Fruit fly (Drosophila melanogaster) whole organism, prepupa: ENCODE data around the gene Sgt.
A peak's percentile ranks its signal among the peaks of the same experiment; 100 is the strongest.

Source experiments
- Blimp-1 ChIP-seq: fragments of 200-800 bp; sonication (Bioruptor generic); optimal IDR thresholded peaks from 3 replicates; lab custom pipeline; 2017; ENCODE audit warnings: missing biosample characterization, missing genetic modification characterization, mild to moderate bottlenecking, moderate library complexity, missing genetic modification reagents
- CG10631 ChIP-seq: fragments of 200-800 bp; sonication (Bioruptor generic); optimal IDR thresholded peaks from 2 replicates; lab custom pipeline; 2016; ENCODE audit warnings: missing biosample characterization, missing genetic modification characterization
- CG10669 ChIP-seq: fragments of 200-800 bp; sonication (Bioruptor generic); optimal IDR thresholded peaks from 3 replicates; lab custom pipeline; 2018; ENCODE audit warnings: missing biosample characterization, mild to moderate bottlenecking, missing genetic modification characterization, moderate library complexity
- CG11762 ChIP-seq: fragments of 200-800 bp; sonication (Bioruptor generic); optimal IDR thresholded peaks from 3 replicates; lab custom pipeline; 2016; ENCODE audit warnings: missing biosample characterization, missing genetic modification characterization; ENCODE audit not compliant: insufficient read depth
- CG11902 ChIP-seq: fragments of 200-800 bp; sonication (Bioruptor generic); optimal IDR thresholded peaks from 3 replicates; lab custom pipeline; 2016; ENCODE audit warnings: missing biosample characterization, missing genetic modification characterization
- CG1621 ChIP-seq: fragments of 200-800 bp; sonication (Bioruptor generic); optimal IDR thresholded peaks from 3 replicates; lab custom pipeline; 2018; ENCODE audit warnings: missing biosample characterization, mild to moderate bottlenecking, missing genetic modification characterization
- CG16779 ChIP-seq: fragments of 200-800 bp; sonication (Bioruptor generic); optimal IDR thresholded peaks from 3 replicates; lab custom pipeline; 2017; ENCODE audit warnings: missing biosample characterization, mild to moderate bottlenecking, missing genetic modification characterization
- CG31627 ChIP-seq: fragments of 200-800 bp; sonication (Bioruptor generic); optimal IDR thresholded peaks from 3 replicates; lab custom pipeline; 2016; ENCODE audit warnings: missing biosample characterization, missing genetic modification characterization
- CG3919 ChIP-seq: fragments of 200-800 bp; sonication (Bioruptor generic); optimal IDR thresholded peaks from 3 replicates; lab custom pipeline; 2016; ENCODE audit warnings: missing biosample characterization, missing genetic modification characterization
- CG4318 ChIP-seq: fragments of 200-800 bp; sonication (Bioruptor generic); optimal IDR thresholded peaks from 3 replicates; lab custom pipeline; 2017; ENCODE audit warnings: missing biosample characterization, mild to moderate bottlenecking, missing genetic modification characterization
- CG6163 ChIP-seq: fragments of 200-800 bp; sonication (Bioruptor generic); IDR thresholded peaks from 3 replicates; pipeline ENCODE4 v1.3.6; 2022; ENCODE audit warnings: missing biosample characterization, missing genetic modification characterization
- CG6276 ChIP-seq: fragments of 200-800 bp; sonication (Bioruptor generic); optimal IDR thresholded peaks from 2 replicates; lab custom pipeline; 2017; ENCODE audit warnings: missing biosample characterization, mild to moderate bottlenecking, missing genetic modification characterization
- CG6792 ChIP-seq: fragments of 200-800 bp; sonication (Bioruptor generic); optimal IDR thresholded peaks from 3 replicates; lab custom pipeline; 2016; ENCODE audit warnings: missing biosample characterization, missing genetic modification characterization
- CG6808 ChIP-seq: fragments of 200-800 bp; sonication (Bioruptor generic); optimal IDR thresholded peaks from 3 replicates; lab custom pipeline; 2017; ENCODE audit warnings: missing biosample characterization, missing genetic modification characterization, mild to moderate bottlenecking, moderate library complexity, missing genetic modification reagents
- CG6854 ChIP-seq: fragments of 200-800 bp; sonication (Bioruptor generic); optimal IDR thresholded peaks from 2 replicates; lab custom pipeline; 2017; ENCODE audit warnings: missing biosample characterization, mild to moderate bottlenecking, missing genetic modification characterization
- CG7368 ChIP-seq: fragments of 200-800 bp; sonication (Bioruptor generic); optimal IDR thresholded peaks from 3 replicates; lab custom pipeline; 2016; ENCODE audit warnings: missing biosample characterization, missing genetic modification characterization
- CG8119 ChIP-seq: fragments of 200-800 bp; sonication (Bioruptor generic); IDR thresholded peaks from 3 replicates; pipeline ENCODE4 v1.3.6; 2022; ENCODE audit warnings: missing biosample characterization, missing genetic modification characterization
- CG8319 ChIP-seq: fragments of 200-800 bp; sonication (Bioruptor generic); optimal IDR thresholded peaks from 3 replicates; lab custom pipeline; 2016; ENCODE audit warnings: missing biosample characterization, missing genetic modification characterization
- CG8632 ChIP-seq: fragments of 200-800 bp; sonication (Bioruptor generic); optimal IDR thresholded peaks from 3 replicates; lab custom pipeline; 2016; ENCODE audit warnings: missing biosample characterization, missing genetic modification characterization
- CG9139 ChIP-seq: fragments of 200-800 bp; sonication (Bioruptor generic); optimal IDR thresholded peaks from 3 replicates; lab custom pipeline; 2017; ENCODE audit warnings: missing biosample characterization, mild to moderate bottlenecking, missing genetic modification characterization
- Eip75B ChIP-seq: fragments of 200-800 bp; sonication (Bioruptor generic); optimal IDR thresholded peaks from 3 replicates; lab custom pipeline; 2016; ENCODE audit warnings: missing biosample characterization, missing genetic modification characterization
- Eip78C ChIP-seq: fragments of 200-800 bp; sonication (Bioruptor generic); peaks from one replicate; lab custom pipeline; 2016; ENCODE audit warnings: missing biosample characterization, missing genetic modification characterization
- Eip93F ChIP-seq: fragments of 200-800 bp; sonication (Bioruptor generic); optimal IDR thresholded peaks from 2 replicates; lab custom pipeline; 2016; ENCODE audit warnings: missing biosample characterization, mild to moderate bottlenecking, missing genetic modification characterization
- Ets21C ChIP-seq: fragments of 200-800 bp; sonication (Bioruptor generic); optimal IDR thresholded peaks from 3 replicates; lab custom pipeline; 2016; ENCODE audit warnings: missing biosample characterization, missing genetic modification characterization
- Ets96B ChIP-seq: fragments of 200-800 bp; optimal IDR thresholded peaks from 2 replicates; lab custom pipeline; 2019; ENCODE audit warnings: missing biosample characterization, mild to moderate bottlenecking, missing genetic modification characterization, moderate library complexity
- Hr39 ChIP-seq: fragments of 200-800 bp; sonication (Bioruptor generic); optimal IDR thresholded peaks from 2 replicates; lab custom pipeline; 2016; ENCODE audit warnings: missing biosample characterization, missing genetic modification characterization
- Lpt ChIP-seq: fragments of 200-800 bp; sonication (Bioruptor generic); optimal IDR thresholded peaks from 3 replicates; lab custom pipeline; 2016; ENCODE audit warnings: missing biosample characterization, missing genetic modification characterization
- Met ChIP-seq: fragments of 200-800 bp; sonication (Bioruptor generic); optimal IDR thresholded peaks from 3 replicates; lab custom pipeline; 2016; ENCODE audit warnings: missing biosample characterization, missing genetic modification characterization
- OdsH ChIP-seq: fragments of 200-800 bp; sonication (Bioruptor generic); optimal IDR thresholded peaks from 3 replicates; lab custom pipeline; 2016; ENCODE audit warnings: missing biosample characterization, missing genetic modification characterization
- Smox ChIP-seq: fragments of 200-800 bp; sonication (Bioruptor generic); optimal IDR thresholded peaks from 3 replicates; lab custom pipeline; 2016; ENCODE audit warnings: missing biosample characterization, missing genetic modification characterization
- Sox102F ChIP-seq: fragments of 200-800 bp; sonication (Bioruptor generic); optimal IDR thresholded peaks from 2 replicates; lab custom pipeline; 2016; ENCODE audit warnings: missing biosample characterization, mild to moderate bottlenecking, missing genetic modification characterization
- Sox14 ChIP-seq: fragments of 200-800 bp; sonication (Bioruptor generic); optimal IDR thresholded peaks from 3 replicates; lab custom pipeline; 2016; ENCODE audit warnings: missing biosample characterization, missing genetic modification characterization
- Sox15 ChIP-seq: fragments of 200-800 bp; sonication (Bioruptor generic); optimal IDR thresholded peaks from 3 replicates; lab custom pipeline; 2016; ENCODE audit warnings: missing biosample characterization, missing genetic modification characterization
- achi ChIP-seq: fragments of 200-800 bp; sonication (Bioruptor generic); optimal IDR thresholded peaks from 3 replicates; lab custom pipeline; 2016; ENCODE audit warnings: missing biosample characterization, missing genetic modification characterization
- cyc ChIP-seq: fragments of 200-800 bp; sonication (Bioruptor generic); optimal IDR thresholded peaks from 3 replicates; lab custom pipeline; 2016; ENCODE audit warnings: missing biosample characterization, missing genetic modification characterization
- dac ChIP-seq: fragments of 200-800 bp; sonication (Bioruptor generic); optimal IDR thresholded peaks from 2 replicates; lab custom pipeline; 2017; ENCODE audit warnings: missing biosample characterization, mild to moderate bottlenecking, missing genetic modification characterization
- dsx ChIP-seq: fragments of 200-800 bp; optimal IDR thresholded peaks from 3 replicates; lab custom pipeline; 2019; ENCODE audit warnings: missing biosample characterization, mild to moderate bottlenecking, missing genetic modification characterization, moderate library complexity; ENCODE audit not compliant: poor library complexity, severe bottlenecking
- eg ChIP-seq: fragments of 200-800 bp; sonication (Bioruptor generic); IDR thresholded peaks from 3 replicates; pipeline ENCODE4 v1.3.6; 2022; ENCODE audit warnings: missing biosample characterization, missing genetic modification characterization
- esn ChIP-seq: fragments of 200-800 bp; sonication (Bioruptor generic); optimal IDR thresholded peaks from 2 replicates; lab custom pipeline; 2016; ENCODE audit warnings: missing biosample characterization, mild to moderate bottlenecking, missing genetic modification characterization, moderate library complexity
- fd59A ChIP-seq: fragments of 200-800 bp; sonication (Bioruptor generic); optimal IDR thresholded peaks from 2 replicates; lab custom pipeline; 2017; ENCODE audit warnings: missing biosample characterization, mild to moderate bottlenecking, missing genetic modification characterization, missing genetic modification reagents
- fd85E ChIP-seq: fragments of 200-800 bp; sonication (Bioruptor generic); optimal IDR thresholded peaks from 3 replicates; lab custom pipeline; 2016; ENCODE audit warnings: missing biosample characterization, missing genetic modification characterization
- lz ChIP-seq: fragments of 200-800 bp; sonication (Bioruptor generic); optimal IDR thresholded peaks from 3 replicates; lab custom pipeline; 2016; ENCODE audit warnings: missing biosample characterization, missing genetic modification characterization
- net ChIP-seq: fragments of 200-800 bp; sonication (Bioruptor generic); optimal IDR thresholded peaks from 3 replicates; lab custom pipeline; 2016; ENCODE audit warnings: missing biosample characterization, missing genetic modification characterization
- salr ChIP-seq, 2 experiments: fragments of 200-800 bp; sonication (Bioruptor generic); optimal IDR thresholded peaks; 3 replicates each; lab custom pipeline; 2016 to 2018; ENCODE audit warnings: missing biosample characterization in 2 of 2, missing genetic modification characterization in 2 of 2, mild to moderate bottlenecking in 1 of 2
- spab ChIP-seq: fragments of 200-800 bp; sonication (Bioruptor generic); optimal IDR thresholded peaks from 2 replicates; lab custom pipeline; 2017; ENCODE audit warnings: missing biosample characterization, mild to moderate bottlenecking, missing genetic modification characterization, missing genetic modification reagents
- ss ChIP-seq, 2 experiments: fragments of 200-800 bp; sonication (Bioruptor generic); optimal IDR thresholded peaks; 2 replicates in 1 of 2; 3 replicates in 1 of 2; lab custom pipeline; 2017 to 2018; ENCODE audit warnings: mild to moderate bottlenecking in 2 of 2, missing biosample characterization in 2 of 2, missing genetic modification characterization in 2 of 2, moderate library complexity in 1 of 2
- topi ChIP-seq: fragments of 200-800 bp; sonication (Bioruptor generic); optimal IDR thresholded peaks from 3 replicates; lab custom pipeline; 2016; ENCODE audit warnings: missing biosample characterization, missing genetic modification characterization

The Sgt gene

DNA sequence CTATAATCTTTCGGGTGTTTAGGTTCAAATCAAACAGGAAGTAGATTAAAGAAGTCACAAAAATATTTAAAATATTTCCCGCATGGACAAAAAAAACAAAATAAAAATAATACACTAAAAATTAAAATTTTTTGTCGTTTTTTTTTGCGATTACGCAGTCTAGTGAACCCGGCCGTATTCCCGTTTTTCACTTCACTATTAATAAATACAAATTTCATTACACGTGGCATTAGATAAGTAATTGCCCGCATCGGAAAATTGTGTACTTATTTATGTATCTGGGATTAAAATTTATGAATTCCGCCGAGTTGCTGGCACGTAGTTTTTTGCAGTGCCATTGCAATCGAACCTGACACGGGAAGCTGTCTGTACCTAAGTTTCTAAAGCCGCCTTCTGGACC, 44.2 kb upstream of the Sgt start (continued):
- TF ChIP-seq achi (GFP tag; lab: Kevin White, UChicago) (peak; percentile 27), Met (GFP tag; lab: Kevin White, UChicago) (peak; percentile 42), CG8119 (GFP tag; lab: Robert Waterston, UW) (0 out of 3 replicates have a peak, but pooled peaks have one; percentile 28), CG6276 (GFP tag; lab: Kevin White, UChicago) (peak; percentile 50), CG6854 (no peak), Eip75B (GFP tag; lab: Kevin White, UChicago) (peak; percentile 2), CG1621 (tag; lab: Kevin White, UChicago) (peak; percentile 3), CG3919 (peak; percentile 17), Sox102F (GFP tag; lab: Kevin White, UChicago) (peak; percentile 4), CG6163 (GFP tag; lab: Robert Waterston, UW) (0 out of 3 replicates have a peak, but pooled peaks have one; percentile 33), cyc (GFP tag; lab: Kevin White, UChicago) (no peak), eg (GFP tag; lab: Robert Waterston, UW) (peak; percentile 24; the same call in 1 of the 3 replicates), fd59A (GFP tag; lab: Kevin White, UChicago) (peak; percentile 12), ss (GFP tag; optimal IDR thresholded peaks at IDR 0.05; lab: Kevin White, UChicago) (no peak), CG10631 (GFP tag; lab: Kevin White, UChicago) (peak; percentile 23), OdsH (GFP tag; lab: Kevin White, UChicago) (peak; percentile 54), CG16779 (tag; lab: Kevin White, UChicago) (no peak), Ets96B (peak; percentile 40), CG6808 (GFP tag; lab: Kevin White, UChicago) (peak; percentile 41), salr (GFP tag; optimal IDR thresholded peaks at IDR 0.05; lab: Kevin White, UChicago) (peak in 1 of 2 experiments; percentile 26)
- TF ChIP-seq, all 60 proteins: peak for 35

DNA sequence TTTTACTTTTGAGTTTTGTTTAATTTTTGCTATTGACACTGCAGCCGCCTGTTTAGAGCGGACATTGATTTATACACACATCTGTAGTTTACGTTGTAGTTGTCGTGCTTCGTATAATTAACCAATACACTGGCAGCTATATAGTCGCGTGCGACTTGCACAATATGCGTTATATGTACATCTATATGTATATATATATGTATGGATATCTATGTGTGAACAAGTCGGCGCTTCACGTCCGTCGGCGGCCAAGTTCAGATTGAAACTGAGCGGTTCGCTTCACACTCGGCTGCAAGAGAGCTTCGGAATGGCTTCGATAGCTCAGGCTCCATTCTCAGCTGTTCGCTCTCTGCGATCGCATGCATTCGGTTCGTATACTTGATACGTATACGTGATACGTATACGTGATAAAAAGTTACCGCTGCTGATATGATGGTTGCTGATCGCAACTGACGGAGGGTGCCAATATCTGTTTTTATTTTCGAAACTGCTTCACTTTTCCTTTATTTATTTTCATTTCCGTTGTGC, 43.4 kb upstream of the Sgt start:
- TF ChIP-seq Blimp-1 (no peak), esn (peak; percentile 11), CG10631 (GFP tag; lab: Kevin White, UChicago) (no peak), dsx (peak; percentile 55), Sox14 (no peak), achi (GFP tag; lab: Kevin White, UChicago) (no peak), CG8119 (GFP tag; lab: Robert Waterston, UW) (peak; percentile 59; the same call in 1 of the 3 replicates), Eip78C (GFP tag; lab: Kevin White, UChicago) (peak; percentile 80), spab (GFP tag; lab: Kevin White, UChicago) (peak; percentile 43), Eip93F (GFP tag; lab: Kevin White, UChicago) (no peak), dac (no peak), cyc (GFP tag; lab: Kevin White, UChicago) (no peak), CG4318 (GFP tag; lab: Kevin White, UChicago) (no peak), CG6792 (GFP tag; lab: Kevin White, UChicago) (no peak), Lpt (GFP tag; lab: Kevin White, UChicago) (peak; percentile 22), CG11762 (no peak), Ets96B (peak; percentile 32), CG7368 (peak; percentile 27), CG8319 (GFP tag; lab: Kevin White, UChicago) (peak; percentile 31), lz (GFP tag; lab: Kevin White, UChicago) (no peak), Hr39 (no peak), Ets21C (GFP tag; lab: Kevin White, UChicago) (no peak), CG6276 (GFP tag; lab: Kevin White, UChicago) (peak; percentile 28), Smox (GFP tag; lab: Kevin White, UChicago) (no peak), CG31627 (no peak), CG11902 (GFP tag; lab: Kevin White, UChicago) (no peak), Met (GFP tag; lab: Kevin White, UChicago) (peak; percentile 2), CG6808 (GFP tag; lab: Kevin White, UChicago) (peak; percentile 63), fd59A (GFP tag; lab: Kevin White, UChicago) (peak; percentile 23), fd85E (GFP tag; lab: Kevin White, UChicago) (no peak), CG8632 (GFP tag; lab: Kevin White, UChicago) (no peak), net (GFP tag; lab: Kevin White, UChicago) (peak; percentile 42), CG1621 (tag; lab: Kevin White, UChicago) (peak; percentile 69), CG16779 (tag; lab: Kevin White, UChicago) (peak; percentile 44), Sox15 (no peak), CG10669 (GFP tag; lab: Kevin White, UChicago) (peak; percentile 28), topi (peak; percentile 8), CG3919 (peak; percentile 51), CG9139 (GFP tag; lab: Kevin White, UChicago) (peak; percentile 81)
